Worm (Caenorhabditis elegans) whole organism, late embryonic: ENCODE measurements around the gene pigt-1.

Experiments used
- pqm-1 ChIP-seq: sonication (generic microtip); optimal IDR thresholded peaks from 2 replicates; lab custom pipeline; 2016; ENCODE audit warnings: missing genetic modification characterization, missing compliant biosample characterization
- unc-3 ChIP-seq, 2 experiments: fragments of 200-800 bp in 1 of 2; sonication (Bioruptor generic) in 1 of 2; sonication (generic microtip) in 1 of 2; conservative IDR thresholded peaks in 1 of 2; optimal IDR thresholded peaks in 1 of 2; 2 replicates each; pipeline versions ENCODE4 v1.3.6 to Lab custom; 2016 to 2022; ENCODE audit warnings: missing compliant biosample characterization in 2 of 2, missing genetic modification characterization in 2 of 2, missing genetic modification reagents in 1 of 2

- TF ChIP-seq unc-3 (GFP tag; conservative IDR thresholded peaks at IDR 0.05; lab: Robert Waterston, UW) (no peak), unc-3 (tag; optimal IDR thresholded peaks at IDR 0.05; lab: Kevin White, UChicago) (no peak), pqm-1 (tag; lab: Kevin White, UChicago) (no peak)
Measured at ce11 chrV:10947930-10948329, 10.7 kb downstream of the pigt-1 start, which contains the start of gene F17C11.2.
